Fruit fly (Drosophila melanogaster) whole organism, embryonic: ENCODE results near the gene CG17329.

Experiments used
- Adf1 ChIP-seq: fragments of 200-800 bp; sonication (Bioruptor generic); IDR thresholded peaks from 2 replicates; pipeline ENCODE4 v1.3.6; 2022; ENCODE audit warnings: missing biosample characterization, missing genetic modification characterization
- Aef1 ChIP-seq: fragments of 200-800 bp; sonication (Bioruptor generic); IDR thresholded peaks from 3 replicates; pipeline ENCODE4 v1.3.6; 2022; ENCODE audit warnings: missing biosample characterization, missing genetic modification characterization
- Asciz ChIP-seq: fragments of 200-800 bp; sonication (Bioruptor generic); optimal IDR thresholded peaks from 2 replicates; lab custom pipeline; 2017; ENCODE audit warnings: missing biosample characterization, mild to moderate bottlenecking, missing genetic modification characterization, missing genetic modification reagents
- B-H1 ChIP-seq: fragments of 200-800 bp; sonication (Bioruptor generic); IDR thresholded peaks from 3 replicates; pipeline ENCODE4 v1.3.6; 2022; ENCODE audit warnings: missing biosample characterization, missing genetic modification characterization
- CG10267 ChIP-seq: fragments of 200-800 bp; sonication (Bioruptor generic); optimal IDR thresholded peaks from 2 replicates; lab custom pipeline; 2018; ENCODE audit warnings: missing biosample characterization, mild to moderate bottlenecking, missing genetic modification characterization, moderate library complexity
- CG10462 ChIP-seq: fragments of 200-800 bp; sonication (Bioruptor generic); optimal IDR thresholded peaks from 2 replicates; lab custom pipeline; 2016; ENCODE audit warnings: missing biosample characterization, missing genetic modification characterization
- CG12104 ChIP-seq: fragments of 200-800 bp; sonication (Bioruptor generic); optimal IDR thresholded peaks from 3 replicates; lab custom pipeline; 2016; ENCODE audit warnings: missing biosample characterization, missing genetic modification characterization
- CG12299 ChIP-seq: fragments of 200-800 bp; sonication (Bioruptor generic); optimal IDR thresholded peaks from 2 replicates; lab custom pipeline; 2018; ENCODE audit warnings: missing biosample characterization, mild to moderate bottlenecking, missing genetic modification characterization
- CG13424 ChIP-seq: fragments of 200-800 bp; sonication (Bioruptor generic); optimal IDR thresholded peaks from 2 replicates; lab custom pipeline; 2019; ENCODE audit warnings: missing biosample characterization, mild to moderate bottlenecking, missing genetic modification characterization, moderate library complexity
- CG14667 ChIP-seq: fragments of 200-800 bp; sonication (Bioruptor generic); IDR thresholded peaks from 2 replicates; pipeline ENCODE4 v1.3.6; 2022; ENCODE audit warnings: missing biosample characterization, missing genetic modification characterization
- CG1602 ChIP-seq: fragments of 200-800 bp; sonication (Bioruptor generic); optimal IDR thresholded peaks from 3 replicates; lab custom pipeline; 2016; ENCODE audit warnings: missing biosample characterization, missing genetic modification characterization
- CG1792 ChIP-seq: fragments of 200-800 bp; sonication (Bioruptor generic); optimal IDR thresholded peaks from 2 replicates; lab custom pipeline; 2016; ENCODE audit warnings: missing biosample characterization, missing genetic modification characterization
- CG18764 ChIP-seq: fragments of 200-800 bp; sonication (Bioruptor generic); optimal IDR thresholded peaks from 3 replicates; lab custom pipeline; 2016; ENCODE audit warnings: missing biosample characterization, missing genetic modification characterization
- CG2202 ChIP-seq: fragments of 200-800 bp; sonication (Bioruptor generic); optimal IDR thresholded peaks from 2 replicates; lab custom pipeline; 2018; ENCODE audit warnings: missing biosample characterization, mild to moderate bottlenecking, missing genetic modification characterization
- CG2678 ChIP-seq: fragments of 200-800 bp; sonication (Bioruptor generic); optimal IDR thresholded peaks from 3 replicates; lab custom pipeline; 2019; ENCODE audit warnings: missing biosample characterization, mild to moderate bottlenecking, missing genetic modification characterization, moderate library complexity
- CG30020 ChIP-seq: fragments of 200-800 bp; optimal IDR thresholded peaks from 2 replicates; lab custom pipeline; 2019; ENCODE audit warnings: missing biosample characterization, mild to moderate bottlenecking, missing genetic modification characterization, moderate library complexity
- CG3995 ChIP-seq: fragments of 200-800 bp; sonication (Bioruptor generic); optimal IDR thresholded peaks from 3 replicates; lab custom pipeline; 2016; ENCODE audit warnings: missing biosample characterization, missing genetic modification characterization
- CG7357 ChIP-seq: fragments of 200-800 bp; sonication (Bioruptor generic); IDR thresholded peaks from 3 replicates; pipeline ENCODE4 v1.3.6; 2022; ENCODE audit warnings: missing biosample characterization, missing genetic modification characterization
- CG7786 ChIP-seq: fragments of 200-800 bp; sonication (Bioruptor generic); optimal IDR thresholded peaks from 2 replicates; lab custom pipeline; 2016; ENCODE audit warnings: missing biosample characterization, missing genetic modification characterization
- CG7987 ChIP-seq: fragments of 200-800 bp; sonication (Bioruptor generic); optimal IDR thresholded peaks from 2 replicates; lab custom pipeline; 2018; ENCODE audit warnings: missing biosample characterization, mild to moderate bottlenecking, missing genetic modification characterization, moderate library complexity
- CG8281 ChIP-seq: fragments of 200-800 bp; sonication (Bioruptor generic); optimal IDR thresholded peaks from 2 replicates; lab custom pipeline; 2018; ENCODE audit warnings: missing biosample characterization, mild to moderate bottlenecking, missing genetic modification characterization, moderate library complexity
- CG8388 ChIP-seq: fragments of 200-800 bp; sonication (Bioruptor generic); optimal IDR thresholded peaks from 2 replicates; lab custom pipeline; 2019; ENCODE audit warnings: missing biosample characterization, mild to moderate bottlenecking, missing genetic modification characterization, moderate library complexity
- Camta ChIP-seq: fragments of 200-800 bp; sonication (Bioruptor generic); optimal IDR thresholded peaks from 2 replicates; lab custom pipeline; 2016; ENCODE audit warnings: missing biosample characterization, missing genetic modification characterization
- CkIIα-i1 ChIP-seq: fragments of 200-800 bp; sonication (Bioruptor generic); IDR thresholded peaks from 2 replicates; pipeline ENCODE4 v1.3.6; 2022; ENCODE audit warnings: missing biosample characterization, missing genetic modification characterization
- CrebB ChIP-seq: fragments of 200-800 bp; sonication (Bioruptor generic); optimal IDR thresholded peaks from 3 replicates; lab custom pipeline; 2018; ENCODE audit warnings: missing biosample characterization, mild to moderate bottlenecking, missing genetic modification characterization
- HmgD ChIP-seq: fragments of 200-800 bp; sonication (Bioruptor generic); optimal IDR thresholded peaks from 3 replicates; lab custom pipeline; 2016; ENCODE audit warnings: missing biosample characterization, missing genetic modification characterization
- Lhr ChIP-seq: fragments of 200-800 bp; sonication (Bioruptor generic); optimal IDR thresholded peaks from 3 replicates; lab custom pipeline; 2017; ENCODE audit warnings: mild to moderate bottlenecking, missing biosample characterization, missing genetic modification reagents, missing genetic modification characterization
- Lim3 ChIP-seq: fragments of 200-800 bp; sonication (Bioruptor generic); IDR thresholded peaks from 2 replicates; pipeline ENCODE4 v1.3.6; 2022; ENCODE audit warnings: missing biosample characterization, missing genetic modification characterization
- NC2α ChIP-seq: fragments of 200-800 bp; sonication (Bioruptor generic); optimal IDR thresholded peaks from 2 replicates; lab custom pipeline; 2016; ENCODE audit warnings: missing biosample characterization, missing genetic modification characterization
- NK7.1 ChIP-seq: fragments of 200-800 bp; sonication (Bioruptor generic); optimal IDR thresholded peaks from 3 replicates; lab custom pipeline; 2016; ENCODE audit warnings: missing biosample characterization, missing genetic modification characterization
- Opbp ChIP-seq: fragments of 200-800 bp; sonication (Bioruptor generic); IDR thresholded peaks from 3 replicates; pipeline ENCODE4 v1.3.6; 2022; ENCODE audit warnings: missing biosample characterization, missing genetic modification characterization; ENCODE audit not compliant: partially characterized antibody
- Sox100B ChIP-seq: fragments of 200-800 bp; sonication (Bioruptor generic); optimal IDR thresholded peaks from 3 replicates; lab custom pipeline; 2018; ENCODE audit warnings: missing biosample characterization, mild to moderate bottlenecking, missing genetic modification characterization
- ab ChIP-seq: fragments of 200-800 bp; sonication (Bioruptor generic); optimal IDR thresholded peaks from 2 replicates; lab custom pipeline; 2016; ENCODE audit warnings: missing biosample characterization, missing genetic modification characterization
- al ChIP-seq: fragments of 200-800 bp; sonication (Bioruptor generic); IDR thresholded peaks from 2 replicates; pipeline ENCODE4 v1.3.6; 2022; ENCODE audit warnings: missing biosample characterization, missing genetic modification characterization
- ase ChIP-seq: fragments of 200-800 bp; sonication (Bioruptor generic); IDR thresholded peaks from 3 replicates; pipeline ENCODE4 v1.3.6; 2022; ENCODE audit warnings: missing biosample characterization, missing genetic modification characterization
- ato ChIP-seq: fragments of 200-800 bp; sonication (Bioruptor generic); IDR thresholded peaks from 2 replicates; pipeline ENCODE4 v1.3.6; 2022; ENCODE audit warnings: missing biosample characterization, missing genetic modification characterization; ENCODE audit not compliant: partially characterized antibody
- az2 ChIP-seq: fragments of 200-800 bp; sonication (Bioruptor generic); optimal IDR thresholded peaks from 3 replicates; lab custom pipeline; 2016; ENCODE audit warnings: missing biosample characterization, missing genetic modification characterization
- bbx ChIP-seq: fragments of 200-800 bp; sonication (Bioruptor generic); IDR thresholded peaks from 2 replicates; pipeline ENCODE4 v1.3.6; 2022; ENCODE audit warnings: missing biosample characterization, missing genetic modification characterization; ENCODE audit not compliant: partially characterized antibody
- bcd ChIP-seq: fragments of 200-800 bp; sonication (Bioruptor generic); optimal IDR thresholded peaks from 2 replicates; lab custom pipeline; 2017; ENCODE audit warnings: missing biosample characterization, mild to moderate bottlenecking, missing genetic modification characterization
- eve ChIP-seq, 2 experiments: fragments of >200 bp; optimal IDR thresholded peaks; 2 replicates each; lab custom pipeline; 2017; ENCODE audit warnings: missing biosample characterization in 2 of 2, missing genetic modification characterization in 2 of 2
- ewg ChIP-seq: fragments of 200-800 bp; sonication (Bioruptor generic); optimal IDR thresholded peaks from 3 replicates; lab custom pipeline; 2017; ENCODE audit warnings: mild to moderate bottlenecking, missing biosample characterization, missing genetic modification reagents, missing genetic modification characterization
- fd102C ChIP-seq: fragments of 200-800 bp; sonication (Bioruptor generic); optimal IDR thresholded peaks from 2 replicates; lab custom pipeline; 2018; ENCODE audit warnings: missing biosample characterization, mild to moderate bottlenecking, missing genetic modification characterization, moderate library complexity
- grau ChIP-seq: fragments of 200-800 bp; optimal IDR thresholded peaks from 3 replicates; lab custom pipeline; 2019; ENCODE audit warnings: missing biosample characterization, mild to moderate bottlenecking, missing genetic modification characterization, moderate library complexity
- ham ChIP-seq: fragments of 200-800 bp; sonication (Bioruptor generic); IDR thresholded peaks from 2 replicates; pipeline ENCODE4 v1.3.6; 2022; ENCODE audit warnings: missing biosample characterization, missing genetic modification characterization
- insv ChIP-seq, 2 experiments: fragments of 200-800 bp; sonication (Bioruptor generic); optimal IDR thresholded peaks; 3 replicates each; lab custom pipeline; 2016 to 2018; ENCODE audit warnings: missing biosample characterization in 2 of 2, missing genetic modification characterization in 2 of 2
- kah ChIP-seq: fragments of 200-800 bp; sonication (Bioruptor generic); optimal IDR thresholded peaks from 2 replicates; lab custom pipeline; 2018; ENCODE audit warnings: missing biosample characterization, mild to moderate bottlenecking, missing genetic modification characterization
- ken ChIP-seq: fragments of 200-800 bp; sonication (Bioruptor generic); IDR thresholded peaks from 3 replicates; pipeline ENCODE4 v1.3.6; 2022; ENCODE audit warnings: missing biosample characterization, missing genetic modification characterization
- lola ChIP-seq, 3 experiments: fragments of >200 bp in 2 of 3; fragments of 200-800 bp in 1 of 3; sonication (Bioruptor generic) in 1 of 3; optimal IDR thresholded peaks; 2 replicates each; lab custom pipeline; 2017 to 2019; ENCODE audit warnings: missing biosample characterization in 3 of 3, missing genetic modification characterization in 3 of 3, mild to moderate bottlenecking in 1 of 3, moderate library complexity in 1 of 3
- rib ChIP-seq: fragments of 200-800 bp; sonication (Bioruptor generic); IDR thresholded peaks from 2 replicates; pipeline ENCODE4 v1.3.6; 2022; ENCODE audit warnings: missing biosample characterization, missing genetic modification characterization
- sd ChIP-seq: fragments of 200-800 bp; sonication (Bioruptor generic); optimal IDR thresholded peaks from 3 replicates; lab custom pipeline; 2018; ENCODE audit warnings: missing biosample characterization, mild to moderate bottlenecking, missing genetic modification characterization, moderate library complexity
- trh ChIP-seq: fragments of 200-800 bp; sonication (Bioruptor generic); optimal IDR thresholded peaks from 2 replicates; lab custom pipeline; 2016; ENCODE audit warnings: missing biosample characterization, missing genetic modification characterization
- wor ChIP-seq: fragments of 200-800 bp; sonication (Bioruptor generic); IDR thresholded peaks from 2 replicates; pipeline ENCODE4 v1.3.6; 2022; ENCODE audit warnings: missing biosample characterization, missing genetic modification characterization

Gene CG17329

dm6 chr2L:16275809-16276178 lies 15.3 kb upstream of the CG17329 start (continued):
- peak; percentile 64 for TF ChIP-seq grau (tag; lab: Kevin White, UChicago)
- TF ChIP-seq ewg, result no peak
- TF ChIP-seq HmgD, result no peak
- TF ChIP-seq CG30020 (tag; lab: Kevin White, UChicago), result no peak
- no peak for TF ChIP-seq ase (GFP tag; lab: Robert Waterston, UW)
- TF ChIP-seq Asciz (GFP tag; lab: Kevin White, UChicago), result peak; percentile 40
- no peak for TF ChIP-seq al
- no peak for TF ChIP-seq Aef1 (GFP tag; lab: Robert Waterston, UW)
- TF ChIP-seq bcd (GFP tag; lab: Kevin White, UChicago), result peak; percentile 47
- TF ChIP-seq CG10462, result no peak
- no peak for TF ChIP-seq CkIIα-i1 (GFP tag; lab: Robert Waterston, UW)
- TF ChIP-seq Lhr (GFP tag; lab: Kevin White, UChicago), result no peak
- no peak for TF ChIP-seq ken (GFP tag; lab: Robert Waterston, UW)
- no peak for TF ChIP-seq kah (GFP tag; lab: Kevin White, UChicago)
- TF ChIP-seq CG12299 (tag; lab: Kevin White, UChicago), result peak; percentile 17
- TF ChIP-seq CrebB (tag; lab: Kevin White, UChicago), result no peak
- no peak for TF ChIP-seq Lim3 (GFP tag; lab: Robert Waterston, UW)
- TF ChIP-seq CG7786, result peak; percentile 18
- no peak for TF ChIP-seq trh (GFP tag; lab: Kevin White, UChicago)
- TF ChIP-seq CG18764, result no peak
- TF ChIP-seq CG7357 (GFP tag; lab: Robert Waterston, UW), result peak; percentile 29; the same call in 1 of the 3 replicates
- TF ChIP-seq CG2678 (tag; lab: Kevin White, UChicago), result peak; percentile 75
- peak; percentile 29; the same call in 1 of the 3 replicates for TF ChIP-seq B-H1 (GFP tag; lab: Robert Waterston, UW)
- no peak for TF ChIP-seq insv (GFP tag; optimal IDR thresholded peaks at IDR 0.05; lab: Kevin White, UChicago)
- TF ChIP-seq rib (GFP tag; lab: Robert Waterston, UW), result no peak
- no peak for TF ChIP-seq NC2α (GFP tag; lab: Kevin White, UChicago)
- TF ChIP-seq ab (GFP tag; lab: Kevin White, UChicago), result no peak
- TF ChIP-seq eve (GFP tag; optimal IDR thresholded peaks at IDR 0.05; lab: Kevin White, UChicago), result peak in 1 of 2 experiments; percentile 80
- no peak for TF ChIP-seq Camta (GFP tag; lab: Kevin White, UChicago)
- TF ChIP-seq bbx, result no peak
- no peak for TF ChIP-seq wor (GFP tag; lab: Robert Waterston, UW)
- no peak for TF ChIP-seq NK7.1
- TF ChIP-seq CG3995 (GFP tag; lab: Kevin White, UChicago), result no peak
- no peak for TF ChIP-seq CG8281 (tag; lab: Kevin White, UChicago)
- TF ChIP-seq ato (GFP tag; lab: Robert Waterston, UW), result no peak
- TF ChIP-seq Sox100B (GFP tag; lab: Kevin White, UChicago), result peak; percentile 46
- peak; percentile 36 for TF ChIP-seq CG8388 (GFP tag; lab: Kevin White, UChicago)
- peak; percentile 29 for TF ChIP-seq sd (tag; lab: Kevin White, UChicago)
- no peak for TF ChIP-seq fd102C (GFP tag; lab: Kevin White, UChicago)
- TF ChIP-seq CG13424 (tag; lab: Kevin White, UChicago), result peak; percentile 28
- no peak for TF ChIP-seq Adf1 (GFP tag; lab: Robert Waterston, UW)
- no peak for TF ChIP-seq CG14667
- TF ChIP-seq CG2202, result no peak
- TF ChIP-seq Opbp (GFP tag; lab: Robert Waterston, UW), result no peak
- no peak for TF ChIP-seq ham (GFP tag; lab: Robert Waterston, UW)
- TF ChIP-seq CG1602 (GFP tag; lab: Kevin White, UChicago), result no peak
- no peak for TF ChIP-seq CG7987 (GFP tag; lab: Kevin White, UChicago)
- peak; percentile 36 for TF ChIP-seq CG10267 (tag; lab: Kevin White, UChicago)
- TF ChIP-seq CG1792, result no peak
- TF ChIP-seq CG12104 (GFP tag; lab: Kevin White, UChicago), result no peak
- peak; percentile 16 for TF ChIP-seq az2
- TF ChIP-seq lola (GFP tag; optimal IDR thresholded peaks at IDR 0.05; lab: Kevin White, UChicago), result peak in 1 of 3 experiments; percentile 28
